Worm (Caenorhabditis elegans): ENCODE data around the gene str-136.

The str-136 gene

ce11 chrV:8266232-8266631 is 12.5 kb downstream of the str-136 start, which contains the start of gene F21F8.5:
TSS of gene F21F8.5 (minus strand) at chrV:8266332.
- TF ChIP-seq ZK546.5 (tag; optimal IDR thresholded peaks at IDR 0.05) (no peak), mes-2 (tag; optimal IDR thresholded peaks at IDR 0.05; ENCODE audit: poor library complexity, severe bottlenecking) (no peak), unc-62 (GFP tag; optimal IDR thresholded peaks at IDR 0.05 in 1 of 2) (peak in 1 of 2 experiments; percentile 32), unc-62 (tag; optimal IDR thresholded peaks at IDR 0.05) (no peak), ztf-11 (tag; optimal IDR thresholded peaks at IDR 0.05) (no peak), dmd-6 (GFP tag; IDR thresholded peaks at IDR 0.05) (no peak)

DNA sequence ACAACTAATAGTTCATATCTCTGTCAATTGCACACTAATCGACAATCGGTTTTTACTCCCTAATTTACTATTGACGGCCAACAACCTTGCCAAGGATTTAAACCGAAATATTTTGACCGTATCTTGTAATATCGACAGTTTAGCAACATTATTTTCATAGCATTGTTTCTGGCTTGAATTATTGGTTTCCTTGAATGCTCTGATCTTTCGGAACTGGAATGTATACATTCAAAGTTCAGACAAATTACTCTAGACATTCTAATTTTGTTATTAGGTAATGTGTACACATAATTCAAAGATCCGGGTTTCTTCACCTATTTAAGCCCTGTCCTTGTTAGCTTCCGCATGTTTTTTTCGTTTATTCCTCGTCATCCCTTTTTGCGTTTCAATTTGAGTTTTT is 14.8 kb downstream of the str-136 start, which contains the start of gene C16D9.9:
TSS of gene C16D9.9 (plus strand) at position 301 of the 400 bp plus-strand sequence.
- no peak for TF ChIP-seq F10B5.3 (tag; optimal IDR thresholded peaks at IDR 0.05)
- TF ChIP-seq F37D6.2 (tag; optimal IDR thresholded peaks at IDR 0.05) = no peak
- no peak for TF ChIP-seq snpc-4 (tag; optimal IDR thresholded peaks at IDR 0.05)

ce11 chrV:8263466-8263865 is 15.3 kb downstream of the str-136 start, which contains the start of gene C16D9.8:
TSS of gene C16D9.8 (minus strand) at chrV:8263566.
- TF ChIP-seq hif-1 (tag; optimal IDR thresholded peaks at IDR 0.05) (no peak), F44E2.7 (GFP tag; IDR thresholded peaks at IDR 0.05) (no peak), egl-27 (tag; optimal IDR thresholded peaks at IDR 0.05) (no peak), nhr-10 (tag; optimal IDR thresholded peaks at IDR 0.05) (no peak), nhr-77 (tag; optimal IDR thresholded peaks at IDR 0.05) (no peak), mxl-3 (GFP tag; optimal IDR thresholded peaks at IDR 0.05) (no peak), nhr-111 (GFP tag; optimal IDR thresholded peaks at IDR 0.05) (no peak), tra-1 (GFP tag; IDR thresholded peaks at IDR 0.05) (no peak), nhr-41 (GFP tag; IDR thresholded peaks at IDR 0.05) (no peak), aly-2 (tag; optimal IDR thresholded peaks at IDR 0.05) (no peak), nhr-25 (tag; optimal IDR thresholded peaks at IDR 0.05; ENCODE audit: borderline replicate concordance, insufficient read depth) (no peak)

DNA sequence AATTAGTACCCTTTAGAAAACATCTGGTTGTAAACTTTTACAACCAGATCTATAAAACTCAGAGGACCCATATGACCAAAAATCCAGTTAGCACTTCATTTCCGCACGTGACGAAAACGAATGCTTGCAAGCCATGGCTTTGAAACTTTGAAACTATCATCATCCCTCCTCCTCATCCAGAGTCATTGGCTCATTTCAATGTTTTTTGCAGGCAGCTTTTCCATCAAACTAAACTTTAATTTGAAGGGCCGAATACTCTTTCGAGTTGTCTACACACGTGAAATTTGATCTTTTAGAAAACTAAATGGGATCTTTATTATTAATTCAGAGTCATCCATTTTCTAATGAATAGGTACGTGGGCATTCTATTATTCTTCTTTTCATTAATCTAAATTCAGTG is 16.5 kb downstream of the str-136 start:
- TF ChIP-seq unc-62 (GFP tag; optimal IDR thresholded peaks at IDR 0.05 in 1 of 2) (peak in 1 of 2 experiments; percentile 94), unc-62 (tag; optimal IDR thresholded peaks at IDR 0.05) (no peak), mxl-3 (GFP tag; optimal IDR thresholded peaks at IDR 0.05) (no peak)

- TF ChIP-seq hlh-11 (tag; optimal IDR thresholded peaks at IDR 0.05) = no peak
- no peak for TF ChIP-seq ceh-20 (GFP tag; IDR thresholded peaks at IDR 0.05)
- no peak for TF ChIP-seq daf-12 (tag; optimal IDR thresholded peaks at IDR 0.05)
- TF ChIP-seq nhr-76 (tag; optimal IDR thresholded peaks at IDR 0.05) = no peak
- no peak for TF ChIP-seq skn-1 (tag; optimal IDR thresholded peaks at IDR 0.05)
- no peak for TF ChIP-seq nhr-25 (tag; optimal IDR thresholded peaks at IDR 0.05; ENCODE audit: borderline replicate concordance, insufficient read depth)
- TF ChIP-seq arid-1 (GFP tag; conservative IDR thresholded peaks at IDR 0.05) = no peak
- no peak for TF ChIP-seq F49E8.2 (tag; optimal IDR thresholded peaks at IDR 0.05; ENCODE audit: borderline replicate concordance)
- no peak for TF ChIP-seq aly-2 (tag; optimal IDR thresholded peaks at IDR 0.05)
- TF ChIP-seq T20F7.1 (GFP tag; optimal IDR thresholded peaks at IDR 0.05) = no peak
- TF ChIP-seq set-16 (GFP tag; IDR thresholded peaks at IDR 0.05) = no peak
- TF ChIP-seq Y105C5A.15 (GFP tag; IDR thresholded peaks at IDR 0.05) = no peak
- no peak for TF ChIP-seq aha-1 (tag)
- TF ChIP-seq Y48G9A.11 (GFP tag; IDR thresholded peaks at IDR 0.05) = no peak
- TF ChIP-seq snpc-4 (tag; optimal IDR thresholded peaks at IDR 0.05) = no peak
- no peak for TF ChIP-seq F37D6.2 (tag; optimal IDR thresholded peaks at IDR 0.05)
These were observed 19.7 kb downstream of the str-136 start, which contains the start of gene C16D9.1 for ce11 chrV:8259016-8259415. TSS of gene C16D9.1 (plus strand) at chrV:8259316.

ce11 chrV:8254973-8255372 is 23.8 kb downstream of the str-136 start:
- TF ChIP-seq tag-97 (GFP tag; IDR thresholded peaks at IDR 0.05) (no peak), dmd-6 (GFP tag; IDR thresholded peaks at IDR 0.05) (no peak), Y48G9A.11 (GFP tag; IDR thresholded peaks at IDR 0.05) (no peak), spr-1 (tag; optimal IDR thresholded peaks at IDR 0.05) (no peak), madf-9 (GFP tag; conservative IDR thresholded peaks at IDR 0.05) (no peak)

Data from whole organism, L4 larva.